Worm (Caenorhabditis elegans) whole organism, young adult: ENCODE data around the gene arrd-12.

Experiments
- B0019.2 ChIP-seq: fragments of 200-800 bp; sonication (Bioruptor generic); conservative IDR thresholded peaks from 2 replicates; pipeline ENCODE4 v1.3.6; 2022; ENCODE audit warnings: missing genetic modification reagents, missing genetic modification characterization, missing compliant biosample characterization
- B0035.1 ChIP-seq: sonication (generic microtip); optimal IDR thresholded peaks from 2 replicates; lab custom pipeline; 2016; ENCODE audit warnings: missing genetic modification characterization, mild to moderate bottlenecking, missing compliant biosample characterization, missing genotype, missing genetic modification reagents
- F22D6.2 ChIP-seq: sonication (generic microtip); optimal IDR thresholded peaks from 2 replicates; lab custom pipeline; 2016; ENCODE audit warnings: mild to moderate bottlenecking, missing genetic modification characterization, missing compliant biosample characterization
- F33H1.4 ChIP-seq: fragments of 200-800 bp; sonication (Bioruptor generic); IDR thresholded peaks from 2 replicates; pipeline ENCODE4 v1.3.6; 2022; ENCODE audit warnings: missing genetic modification reagents, missing genetic modification characterization, missing compliant biosample characterization
- F37B4.10 ChIP-seq: fragments of 200-800 bp; sonication (Bioruptor generic); IDR thresholded peaks from 2 replicates; pipeline ENCODE4 v1.3.6; 2022; ENCODE audit warnings: missing genetic modification characterization, missing compliant biosample characterization
- F57C9.4 ChIP-seq: sonication (generic microtip); optimal IDR thresholded peaks from 2 replicates; lab custom pipeline; 2017; ENCODE audit warnings: mild to moderate bottlenecking, missing genetic modification characterization, missing compliant biosample characterization
- K11D2.4 ChIP-seq: fragments of 200-800 bp; sonication (Bioruptor generic); IDR thresholded peaks from 2 replicates; pipeline ENCODE4 v1.3.6; 2022; ENCODE audit warnings: missing genetic modification reagents, missing genetic modification characterization, missing compliant biosample characterization
- K12H6.12 ChIP-seq: fragments of 200-800 bp; sonication (Bioruptor generic); optimal IDR thresholded peaks from 2 replicates; lab custom pipeline; 2018; ENCODE audit warnings: mild to moderate bottlenecking, missing genetic modification characterization, missing compliant biosample characterization
- Y53F4B.3 ChIP-seq: fragments of 200-800 bp; sonication (Bioruptor generic); IDR thresholded peaks from 2 replicates; pipeline ENCODE4 v1.3.6; 2022; ENCODE audit warnings: missing genetic modification reagents, missing genetic modification characterization, missing compliant biosample characterization
- Y56A3A.18 ChIP-seq: fragments of 200-800 bp; sonication (Bioruptor generic); IDR thresholded peaks from 2 replicates; pipeline ENCODE4 v1.3.6; 2022; ENCODE audit warnings: missing genetic modification reagents, missing genetic modification characterization, missing compliant biosample characterization
- Y67H2A.10 ChIP-seq: fragments of 200-800 bp; sonication (Bioruptor generic); conservative IDR thresholded peaks from 2 replicates; pipeline ENCODE4 v1.3.6; 2022; ENCODE audit warnings: missing genetic modification reagents, missing genetic modification characterization, missing compliant biosample characterization
- Y79H2A.3 ChIP-seq: fragments of 200-800 bp; sonication (Bioruptor generic); conservative IDR thresholded peaks from 2 replicates; pipeline ENCODE4 v1.3.6; 2022; ENCODE audit warnings: missing genetic modification reagents, missing genetic modification characterization, missing compliant biosample characterization
- Y95B8A.8 ChIP-seq: fragments of 200-800 bp; sonication (Bioruptor generic); IDR thresholded peaks from 2 replicates; pipeline ENCODE4 v1.3.6; 2022; ENCODE audit warnings: missing genetic modification reagents, missing genetic modification characterization, missing compliant biosample characterization
- ama-1 ChIP-seq, 3 experiments: fragments of 150-350 bp in 1 of 3; sonication (generic microtip) in 2 of 3; optimal IDR thresholded peaks; 2 replicates each; lab custom pipeline; 2014 to 2018; ENCODE audit warnings: missing biosample characterization in 2 of 3, missing genetic modification characterization in 2 of 3, missing genetic modification reagents in 2 of 3
- aptf-2 ChIP-seq: fragments of 200-800 bp; sonication (Bioruptor generic); conservative IDR thresholded peaks from 2 replicates; pipeline ENCODE4 v1.3.6; 2022; ENCODE audit warnings: missing genetic modification reagents, missing genetic modification characterization, missing compliant biosample characterization
- attf-6 ChIP-seq: fragments of 200-800 bp; sonication (Bioruptor generic); IDR thresholded peaks from 2 replicates; pipeline ENCODE4 v1.3.6; 2022; ENCODE audit warnings: missing genetic modification reagents, missing genetic modification characterization, missing compliant biosample characterization
- cebp-2 ChIP-seq: fragments of 200-800 bp; sonication (Bioruptor generic); IDR thresholded peaks from 2 replicates; pipeline ENCODE4 v1.3.6; 2022; ENCODE audit warnings: missing genetic modification characterization, missing compliant biosample characterization
- ceh-100 ChIP-seq: fragments of 200-800 bp; sonication (Bioruptor generic); IDR thresholded peaks from 2 replicates; pipeline ENCODE4 v1.3.6; 2022; ENCODE audit warnings: missing genetic modification reagents, missing genetic modification characterization, missing compliant biosample characterization
- ceh-91 ChIP-seq: fragments of 200-800 bp; sonication (Bioruptor generic); IDR thresholded peaks from 2 replicates; pipeline ENCODE4 v1.3.6; 2022; ENCODE audit warnings: missing genetic modification reagents, missing genetic modification characterization, missing compliant biosample characterization
- chd-7 ChIP-seq: sonication (generic microtip); optimal IDR thresholded peaks from 2 replicates; lab custom pipeline; 2016; ENCODE audit warnings: mild to moderate bottlenecking, missing genetic modification characterization, moderate library complexity, missing compliant biosample characterization
- die-1 ChIP-seq: sonication (generic microtip); optimal IDR thresholded peaks from 2 replicates; lab custom pipeline; 2016; ENCODE audit warnings: missing genotype, mild to moderate bottlenecking, missing genetic modification characterization, missing compliant biosample characterization
- dox-1 ChIP-seq: fragments of 200-800 bp; sonication (Bioruptor generic); IDR thresholded peaks from 2 replicates; pipeline ENCODE4 v1.3.6; 2022; ENCODE audit warnings: missing genetic modification reagents, missing genetic modification characterization, missing compliant biosample characterization
- efl-1 ChIP-seq: fragments of 150-350 bp; optimal IDR thresholded peaks from 2 replicates; lab custom pipeline; 2014; ENCODE audit warnings: missing biosample characterization, missing genetic modification reagents, missing genetic modification characterization
- egl-18 ChIP-seq: fragments of 200-800 bp; sonication (Bioruptor generic); IDR thresholded peaks from 2 replicates; pipeline ENCODE4 v1.3.6; 2022; ENCODE audit warnings: missing genetic modification reagents, missing genetic modification characterization, missing compliant biosample characterization
- egl-44 ChIP-seq: fragments of 200-800 bp; sonication (Bioruptor generic); IDR thresholded peaks from 2 replicates; pipeline ENCODE4 v1.3.6; 2022; ENCODE audit warnings: missing genetic modification reagents, missing genetic modification characterization, missing compliant biosample characterization
- hlh-12 ChIP-seq: sonication (generic microtip); optimal IDR thresholded peaks from 2 replicates; lab custom pipeline; 2016; ENCODE audit warnings: missing genetic modification characterization, missing compliant biosample characterization
- hmg-20 ChIP-seq: fragments of 200-800 bp; sonication (Bioruptor generic); IDR thresholded peaks from 2 replicates; pipeline ENCODE4 v1.3.6; 2022; ENCODE audit warnings: missing genetic modification reagents, missing genetic modification characterization, missing compliant biosample characterization
- lag-1 ChIP-seq: fragments of 200-800 bp; sonication (Bioruptor generic); IDR thresholded peaks from 2 replicates; pipeline ENCODE4 v1.3.6; 2022; ENCODE audit warnings: missing genetic modification reagents, missing genetic modification characterization, missing compliant biosample characterization
- lin-35 ChIP-seq, 3 experiments: fragments of 150-350 bp in 2 of 3; sonication (generic microtip) in 1 of 3; optimal IDR thresholded peaks; 2 replicates each; lab custom pipeline; 2014 to 2018; ENCODE audit warnings: missing biosample characterization in 3 of 3, missing genetic modification characterization in 3 of 3, missing genetic modification reagents in 3 of 3
- lin-40 ChIP-seq: sonication (generic microtip); optimal IDR thresholded peaks from 2 replicates; lab custom pipeline; 2016; ENCODE audit warnings: missing genetic modification characterization, mild to moderate bottlenecking, missing compliant biosample characterization, missing genotype, missing genetic modification reagents
- lin-54 ChIP-seq: fragments of 200-800 bp; sonication (Bioruptor generic); optimal IDR thresholded peaks from 2 replicates; lab custom pipeline; 2018; ENCODE audit warnings: mild to moderate bottlenecking, missing genetic modification characterization, missing compliant biosample characterization
- lsl-1 ChIP-seq: fragments of 200-800 bp; sonication (Bioruptor generic); optimal IDR thresholded peaks from 2 replicates; lab custom pipeline; 2018; ENCODE audit warnings: mild to moderate bottlenecking, missing genetic modification characterization, moderate library complexity, missing compliant biosample characterization
- lsy-27 ChIP-seq: sonication (generic microtip); optimal IDR thresholded peaks from 2 replicates; lab custom pipeline; 2017; ENCODE audit warnings: missing genetic modification characterization, mild to moderate bottlenecking, missing compliant biosample characterization, antibody characterized with exemption, missing genotype, borderline replicate concordance; ENCODE audit not compliant: insufficient read depth
- madf-6 ChIP-seq: fragments of 200-800 bp; sonication (Bioruptor generic); IDR thresholded peaks from 2 replicates; pipeline ENCODE4 v1.3.6; 2022; ENCODE audit warnings: missing genetic modification reagents, missing genetic modification characterization, missing compliant biosample characterization
- mel-28 ChIP-seq: sonication (generic microtip); optimal IDR thresholded peaks from 2 replicates; lab custom pipeline; 2016; ENCODE audit warnings: borderline replicate concordance, mild to moderate bottlenecking, missing genetic modification characterization, missing compliant biosample characterization
- mes-4 ChIP-seq: sonication (generic microtip); optimal IDR thresholded peaks from 2 replicates; lab custom pipeline; 2016; ENCODE audit warnings: missing genotype, missing genetic modification characterization, missing compliant biosample characterization
- nfya-1 ChIP-seq: sonication (generic microtip); optimal IDR thresholded peaks from 2 replicates; lab custom pipeline; 2017; ENCODE audit warnings: antibody characterized with exemption, missing compliant biosample characterization, missing genetic modification characterization, borderline replicate concordance; ENCODE audit not compliant: insufficient read depth
- nhr-179 ChIP-seq: sonication (generic microtip); optimal IDR thresholded peaks from 2 replicates; lab custom pipeline; 2016; ENCODE audit warnings: mild to moderate bottlenecking, missing genetic modification characterization, missing compliant biosample characterization
- nhr-80 ChIP-seq: sonication (generic microtip); optimal IDR thresholded peaks from 2 replicates; lab custom pipeline; 2016; ENCODE audit warnings: missing genetic modification characterization, missing compliant biosample characterization
- pbrm-1 ChIP-seq: fragments of 200-800 bp; sonication (Bioruptor generic); IDR thresholded peaks from 2 replicates; pipeline ENCODE4 v1.3.6; 2022; ENCODE audit warnings: missing genetic modification reagents, missing genetic modification characterization, missing compliant biosample characterization
- repo-1 ChIP-seq: sonication (generic microtip); optimal IDR thresholded peaks from 2 replicates; lab custom pipeline; 2017; ENCODE audit warnings: mild to moderate bottlenecking, missing genetic modification characterization, missing compliant biosample characterization
- rpc-1 ChIP-seq, 2 experiments: fragments of 150-350 bp in 1 of 2; sonication (generic microtip) in 1 of 2; optimal IDR thresholded peaks; 2 replicates each; lab custom pipeline; 2014 to 2018; ENCODE audit warnings: missing biosample characterization in 1 of 2, missing genetic modification characterization in 1 of 2, missing genetic modification reagents in 1 of 2, missing genotype in 1 of 2
- snpc-4 ChIP-seq, 5 experiments: fragments of 150-350 bp in 1 of 5; sonication (generic microtip) in 4 of 5; optimal IDR thresholded peaks; 2 replicates each; lab custom pipeline; 2014 to 2018; ENCODE audit warnings: missing genetic modification characterization in 5 of 5, missing biosample characterization in 3 of 5, antibody characterized with exemption in 2 of 5, mild to moderate bottlenecking in 2 of 5, missing compliant biosample characterization in 2 of 5, missing genotype in 2 of 5, moderate library complexity in 2 of 5, missing genetic modification reagents in 1 of 5
- somi-1 ChIP-seq: fragments of 200-800 bp; sonication (Bioruptor generic); optimal IDR thresholded peaks from 2 replicates; lab custom pipeline; 2018; ENCODE audit warnings: mild to moderate bottlenecking, missing genetic modification characterization, missing compliant biosample characterization
- tbp1 ChIP-seq: fragments of 200-800 bp; sonication (Bioruptor generic); optimal IDR thresholded peaks from 2 replicates; lab custom pipeline; 2018; ENCODE audit warnings: mild to moderate bottlenecking, missing genetic modification characterization, missing compliant biosample characterization
- unc-130 ChIP-seq: sonication (generic microtip); optimal IDR thresholded peaks from 2 replicates; lab custom pipeline; 2016; ENCODE audit warnings: missing genetic modification reagents, missing genetic modification characterization, missing compliant biosample characterization
- zfh-2 ChIP-seq: fragments of 200-800 bp; sonication (Bioruptor generic); conservative IDR thresholded peaks from 2 replicates; pipeline ENCODE4 v1.3.6; 2022; ENCODE audit warnings: missing genetic modification reagents, missing genetic modification characterization, missing compliant biosample characterization
- ztf-25 ChIP-seq: fragments of 200-800 bp; sonication (Bioruptor generic); IDR thresholded peaks from 2 replicates; pipeline ENCODE4 v1.3.6; 2022; ENCODE audit warnings: missing genetic modification reagents, missing genetic modification characterization, missing compliant biosample characterization

The arrd-12 gene

ce11 chrII:13732146-13732545, 33.9 kb upstream of the arrd-12 start (continued):
- TF ChIP-seq zfh-2 (GFP tag; lab: Robert Waterston, UW) = no peak
- no peak for TF ChIP-seq rpc-1 (optimal IDR thresholded peaks at IDR 0.05; lab: Kevin White, UChicago)
- no peak for TF ChIP-seq rpc-1 (tag; optimal IDR thresholded peaks at IDR 0.05; lab: Kevin White, UChicago)
- peak; percentile 79 for TF ChIP-seq efl-1
- peak; percentile 92 for TF ChIP-seq F33H1.4 (GFP tag; lab: Robert Waterston, UW)
- no peak for TF ChIP-seq B0035.1 (tag; lab: Kevin White, UChicago)
- no peak for TF ChIP-seq mes-4 (tag; lab: Kevin White, UChicago)
- no peak for TF ChIP-seq hmg-20
- TF ChIP-seq egl-44 (GFP tag; lab: Robert Waterston, UW) = no peak
- no peak for TF ChIP-seq B0019.2 (GFP tag; lab: Robert Waterston, UW)
- no peak for TF ChIP-seq ama-1 (optimal IDR thresholded peaks at IDR 0.05; lab: Kevin White, UChicago)
- no peak for TF ChIP-seq ama-1 (GFP tag; optimal IDR thresholded peaks at IDR 0.05; lab: Kevin White, UChicago)
- no peak for TF ChIP-seq F57C9.4
- no peak for TF ChIP-seq lag-1 (GFP tag; lab: Robert Waterston, UW)
- TF ChIP-seq ceh-91 (GFP tag; lab: Robert Waterston, UW) = peak; percentile 55
- TF ChIP-seq Y95B8A.8 (GFP tag; lab: Robert Waterston, UW) = no peak
- TF ChIP-seq egl-18 (GFP tag; lab: Robert Waterston, UW) = no peak
- TF ChIP-seq Y53F4B.3 (GFP tag; lab: Robert Waterston, UW) = no peak
- no peak for TF ChIP-seq nhr-80 (tag; lab: Kevin White, UChicago)
- no peak for TF ChIP-seq hlh-12 (tag; lab: Kevin White, UChicago)
- peak; percentile 40 for TF ChIP-seq unc-130 (GFP tag; lab: Kevin White, UChicago)
- TF ChIP-seq tbp1 = no peak
- TF ChIP-seq ceh-100 (GFP tag; lab: Robert Waterston, UW) = no peak
- peak; percentile 92 for TF ChIP-seq madf-6 (GFP tag; lab: Robert Waterston, UW)
- TF ChIP-seq lsy-27 (tag; lab: Kevin White, UChicago) = no peak
- TF ChIP-seq mel-28 = no peak
- no peak for TF ChIP-seq nhr-179
- no peak for TF ChIP-seq Y67H2A.10
- TF ChIP-seq lin-40 = no peak
- no peak for TF ChIP-seq F37B4.10 (GFP tag; lab: Robert Waterston, UW)
- TF ChIP-seq lin-54 = peak; percentile 64
- TF ChIP-seq ztf-25 = no peak
- TF ChIP-seq chd-7 = no peak
- peak; percentile 57 for TF ChIP-seq dox-1
- no peak for TF ChIP-seq Y79H2A.3 (GFP tag; lab: Robert Waterston, UW)
- TF ChIP-seq pbrm-1 = no peak
- no peak for TF ChIP-seq F22D6.2
- no peak for TF ChIP-seq attf-6 (GFP tag; lab: Robert Waterston, UW)
- TF ChIP-seq lin-35 (GFP tag; optimal IDR thresholded peaks at IDR 0.05; lab: Kevin White, UChicago) = no peak
- peak; percentile 98 for TF ChIP-seq lsl-1 (GFP tag; lab: Kevin White, UChicago)
- TF ChIP-seq Y56A3A.18 = no peak
- TF ChIP-seq K11D2.4 (GFP tag; lab: Robert Waterston, UW) = no peak
- no peak for TF ChIP-seq aptf-2 (GFP tag; lab: Robert Waterston, UW)
- TF ChIP-seq K12H6.12 (tag; lab: Kevin White, UChicago) = no peak
- no peak for TF ChIP-seq snpc-4 (GFP tag; optimal IDR thresholded peaks at IDR 0.05; lab: Kevin White, UChicago)
- peak in 1 of 4 experiments; percentile 41 for TF ChIP-seq snpc-4 (tag; optimal IDR thresholded peaks at IDR 0.05; lab: Kevin White, UChicago)
- no peak for TF ChIP-seq repo-1 (tag; lab: Kevin White, UChicago)
- no peak for TF ChIP-seq cebp-2
- no peak for TF ChIP-seq die-1 (tag; lab: Kevin White, UChicago)
- no peak for TF ChIP-seq nfya-1 (tag; lab: Kevin White, UChicago)
- TF ChIP-seq somi-1 (GFP tag; lab: Kevin White, UChicago) = no peak
